Worm (Caenorhabditis elegans): ENCODE measurements around the gene sws-1.

Gene sws-1

ce11 chrV:18990238-18990901 lies 9.1 kb upstream of the sws-1 start, which contains the start of the genes reps-1 and Y39B6A.37 (continued):
- TF ChIP-seq sem-4 (tag; optimal IDR thresholded peaks at IDR 0.05) (peak; percentile 7), nhr-6 (tag; optimal IDR thresholded peaks at IDR 0.05) (no peak), lin-13 (GFP tag; optimal IDR thresholded peaks at IDR 0.05) (peak; percentile 82), ama-1 (optimal IDR thresholded peaks at IDR 0.05) (no peak), mbf-1 (tag; optimal IDR thresholded peaks at IDR 0.05) (no peak), F13H6.1 (tag; optimal IDR thresholded peaks at IDR 0.05) (peak; percentile 62), dmd-4 (tag; optimal IDR thresholded peaks at IDR 0.05) (no peak), ztf-11 (tag; optimal IDR thresholded peaks at IDR 0.05) (no peak), ceh-16 (tag; optimal IDR thresholded peaks at IDR 0.05) (no peak), peb-1 (tag; optimal IDR thresholded peaks at IDR 0.05) (no peak), nhr-12 (tag; optimal IDR thresholded peaks at IDR 0.05) (no peak), zag-1 (tag; optimal IDR thresholded peaks at IDR 0.05) (no peak), unc-39 (tag; optimal IDR thresholded peaks at IDR 0.05) (no peak), nhr-10 (tag; optimal IDR thresholded peaks at IDR 0.05) (peak; percentile 6), blmp-1 (tag; optimal IDR thresholded peaks at IDR 0.05; ENCODE audit: insufficient read depth) (peak; percentile 45), R02D3.7 (tag; optimal IDR thresholded peaks at IDR 0.05) (peak; percentile 35), nhr-11 (tag; optimal IDR thresholded peaks at IDR 0.05) (no peak), Y55F3AM.14 (GFP tag; optimal IDR thresholded peaks at IDR 0.05) (no peak), aly-2 (tag; optimal IDR thresholded peaks at IDR 0.05) (no peak), elt-1 (tag; optimal IDR thresholded peaks at IDR 0.05) (no peak), alr-1 (tag; optimal IDR thresholded peaks at IDR 0.05) (no peak)

- TF ChIP-seq alr-1 (tag; optimal IDR thresholded peaks at IDR 0.05) (no peak), F13H6.1 (tag; optimal IDR thresholded peaks at IDR 0.05) (no peak), nhr-10 (tag; optimal IDR thresholded peaks at IDR 0.05) (no peak), dmd-4 (tag; optimal IDR thresholded peaks at IDR 0.05) (no peak), egl-27 (tag; optimal IDR thresholded peaks at IDR 0.05) (no peak), nhr-77 (tag; optimal IDR thresholded peaks at IDR 0.05) (no peak)
These were observed 4.8 kb upstream of the sws-1 start for ce11 chrV:18986103-18986502.

DNA sequence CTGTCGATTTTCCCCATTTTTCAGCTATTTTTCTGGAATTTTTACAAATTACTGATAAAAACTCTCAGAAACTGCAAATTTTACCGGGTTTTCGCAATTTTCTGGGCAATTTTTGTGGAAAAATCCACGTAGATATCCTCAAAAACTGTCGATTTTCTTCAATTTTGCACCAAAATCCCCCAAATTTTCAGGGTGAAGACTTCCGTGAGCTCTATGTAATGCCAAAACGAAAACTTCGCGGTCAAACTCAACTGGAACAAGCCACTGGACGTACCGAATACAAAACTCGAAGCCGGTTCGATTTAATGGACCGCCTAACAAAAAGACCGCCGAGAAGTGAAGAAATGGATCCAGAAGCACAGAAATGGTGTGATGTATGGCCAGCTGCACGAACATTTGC lies 457 bp upstream of the sws-1 start:
- TF ChIP-seq ztf-1 (GFP tag; conservative IDR thresholded peaks at IDR 0.05): no peak
- no peak for TF ChIP-seq nhr-12 (tag; optimal IDR thresholded peaks at IDR 0.05)
- no peak for TF ChIP-seq gmeb-1 (tag; optimal IDR thresholded peaks at IDR 0.05)
- no peak for TF ChIP-seq ama-1 (optimal IDR thresholded peaks at IDR 0.05)
- no peak for TF ChIP-seq sem-4 (tag; optimal IDR thresholded peaks at IDR 0.05)

DNA sequence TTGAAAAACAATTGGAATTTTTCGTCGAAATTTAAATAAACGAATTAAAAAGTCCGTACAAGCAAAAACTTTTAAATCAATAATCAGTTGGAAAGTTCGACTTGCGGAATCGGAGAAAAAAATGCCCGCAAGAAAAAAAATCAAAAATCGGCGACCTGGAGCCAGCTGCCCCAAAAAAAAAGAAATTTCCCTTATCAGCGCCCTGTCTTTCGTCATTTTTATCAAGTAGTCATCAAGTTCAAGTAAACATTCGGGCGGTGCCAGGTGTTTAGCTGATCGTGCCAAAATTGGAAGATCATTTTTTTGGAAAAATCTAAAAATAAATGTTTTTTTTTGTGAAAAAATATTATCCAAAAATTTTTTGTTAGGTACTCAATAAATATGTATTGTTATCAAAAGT lies 3.0 kb downstream of the sws-1 start:
- TF ChIP-seq fos-1 (tag; optimal IDR thresholded peaks at IDR 0.05) (peak; percentile 61), skn-1 (tag; optimal IDR thresholded peaks at IDR 0.05) (no peak), mbf-1 (tag; optimal IDR thresholded peaks at IDR 0.05) (no peak), ZK546.5 (tag; optimal IDR thresholded peaks at IDR 0.05) (no peak), unc-39 (tag; optimal IDR thresholded peaks at IDR 0.05) (no peak), nhr-10 (tag; optimal IDR thresholded peaks at IDR 0.05) (no peak)

DNA sequence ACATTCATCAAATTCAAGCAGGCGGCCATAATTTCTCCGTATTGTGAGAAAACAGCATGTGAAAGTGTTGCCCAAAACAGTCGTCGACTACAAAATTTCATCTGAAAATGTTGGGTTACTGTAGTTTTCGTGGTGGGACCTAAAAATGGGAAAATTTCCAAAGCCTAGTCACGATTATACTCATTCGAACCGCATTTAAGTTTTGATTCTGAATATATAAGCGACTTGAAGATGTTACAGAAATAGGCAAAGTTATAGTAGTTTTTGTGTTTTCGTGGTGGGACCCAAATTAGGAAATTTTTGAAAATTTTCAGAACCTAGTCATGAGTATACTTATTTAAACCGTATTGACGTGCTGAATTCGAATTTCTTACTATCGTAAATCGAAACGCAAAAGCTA lies 3.4 kb downstream of the sws-1 start, which contains the start of gene Y39B6A.41:
Y39B6A.41 (minus strand) TSS at position 101 of the 400 bp plus-strand sequence.
- TF ChIP-seq Y55F3AM.14 (GFP tag; optimal IDR thresholded peaks at IDR 0.05) (no peak), alr-1 (tag; optimal IDR thresholded peaks at IDR 0.05) (no peak), nhr-25 (tag; optimal IDR thresholded peaks at IDR 0.05) (no peak), lsy-2 (tag; optimal IDR thresholded peaks at IDR 0.05) (no peak), elt-1 (tag; optimal IDR thresholded peaks at IDR 0.05) (no peak), nhr-129 (tag; optimal IDR thresholded peaks at IDR 0.05) (no peak), sma-9 (GFP tag; optimal IDR thresholded peaks at IDR 0.05) (no peak), sma-9 (tag; optimal IDR thresholded peaks at IDR 0.05) (no peak), nhr-237 (tag; optimal IDR thresholded peaks at IDR 0.05) (no peak), nhr-12 (tag; optimal IDR thresholded peaks at IDR 0.05) (no peak), ztf-1 (GFP tag; conservative IDR thresholded peaks at IDR 0.05) (no peak)
